Fruit fly (Drosophila melanogaster): ENCODE data around the gene CG14445.

The CG14445 gene

dm6 chrX:6224225-6225190 is 12.6 kb upstream of the CG14445 start, which contains the start of gene sqh (continued):
- TF ChIP-seq CG30020 (tag; optimal IDR thresholded peaks at IDR 0.05) = peak; percentile 51
- peak; percentile 88 for TF ChIP-seq Dek (tag; optimal IDR thresholded peaks at IDR 0.05)
- TF ChIP-seq CHES-1-like (GFP tag; optimal IDR thresholded peaks at IDR 0.05) = no peak
- peak; percentile 55 for TF ChIP-seq CG33213 (GFP tag; optimal IDR thresholded peaks at IDR 0.05)
- peak; percentile 95 for TF ChIP-seq Rfx (GFP tag; IDR thresholded peaks at IDR 0.05)
- peak; percentile 78 for TF ChIP-seq Fer2 (tag; optimal IDR thresholded peaks at IDR 0.05)
- TF ChIP-seq odd (GFP tag; optimal IDR thresholded peaks at IDR 0.05) = peak; percentile 92
- peak; percentile 79 for TF ChIP-seq Nf-YA (GFP tag; IDR thresholded peaks at IDR 0.05)
- no peak for TF ChIP-seq inv (GFP tag; IDR thresholded peaks at IDR 0.05; ENCODE audit: partially characterized antibody)
- peak; percentile 36 for TF ChIP-seq Spps (tag; optimal IDR thresholded peaks at IDR 0.05)
- TF ChIP-seq CG18599 (GFP tag; optimal IDR thresholded peaks at IDR 0.05) = peak; percentile 90
- peak; percentile 89 for TF ChIP-seq CG32767 (GFP tag; IDR thresholded peaks at IDR 0.05)
- peak; percentile 43 for TF ChIP-seq Antp (GFP tag; optimal IDR thresholded peaks at IDR 0.05)
- TF ChIP-seq bowl (GFP tag; IDR thresholded peaks at IDR 0.05) = peak; percentile 69; the same call in 1 of the 2 replicates
- peak; percentile 91 for TF ChIP-seq Hmr (GFP tag; optimal IDR thresholded peaks at IDR 0.05)
- no peak for TF ChIP-seq cad (GFP tag; optimal IDR thresholded peaks at IDR 0.05)
- TF ChIP-seq Oli (tag; optimal IDR thresholded peaks at IDR 0.05) = peak; percentile 90
- peak; percentile 28 for TF ChIP-seq Sry-β (GFP tag; optimal IDR thresholded peaks at IDR 0.05)
- TF ChIP-seq trem (tag; optimal IDR thresholded peaks at IDR 0.05) = peak; percentile 55
- peak; percentile 84 for TF ChIP-seq CG4730 (GFP tag; IDR thresholded peaks at IDR 0.05)
- TF ChIP-seq CG9609 (GFP tag; optimal IDR thresholded peaks at IDR 0.05) = no peak
- TF ChIP-seq CG4820 (GFP tag; optimal IDR thresholded peaks at IDR 0.05) = peak; percentile 67
- TF ChIP-seq pho (GFP tag; optimal IDR thresholded peaks at IDR 0.05) = peak; percentile 56
- peak; percentile 74 for TF ChIP-seq CG11247 (GFP tag; IDR thresholded peaks at IDR 0.05)
- no peak for TF ChIP-seq zen2 (GFP tag; IDR thresholded peaks at IDR 0.05; ENCODE audit: partially characterized antibody)
- TF ChIP-seq klu (GFP tag; IDR thresholded peaks at IDR 0.05) = peak; percentile 82
- TF ChIP-seq Atf3 (GFP tag; optimal IDR thresholded peaks at IDR 0.05) = peak; percentile 44
- peak; percentile 39 for TF ChIP-seq CG6654 (GFP tag; optimal IDR thresholded peaks at IDR 0.05)
- peak; percentile 81 for TF ChIP-seq chm (GFP tag; IDR thresholded peaks at IDR 0.05)
- TF ChIP-seq stwl (tag; optimal IDR thresholded peaks at IDR 0.05) = no peak
- peak; percentile 26 for TF ChIP-seq CG4617 (GFP tag; optimal IDR thresholded peaks at IDR 0.05; ENCODE audit: borderline replicate concordance)
- TF ChIP-seq CG12659 (GFP tag; optimal IDR thresholded peaks at IDR 0.05) = peak; percentile 93
- TF ChIP-seq CG12104 (GFP tag; optimal IDR thresholded peaks at IDR 0.05) = peak; percentile 78
- no peak for TF ChIP-seq CG4282 (GFP tag; optimal IDR thresholded peaks at IDR 0.05)
- TF ChIP-seq CG18619 (GFP tag; optimal IDR thresholded peaks at IDR 0.05) = peak; percentile 93
- peak; percentile 90 for TF ChIP-seq CG9817 (tag; optimal IDR thresholded peaks at IDR 0.05)
- no peak for TF ChIP-seq hth (optimal IDR thresholded peaks at IDR 0.05)
- peak; percentile 82; the same call in 2 of the 3 replicates for TF ChIP-seq CG11560 (tag; IDR thresholded peaks at IDR 0.05)
- peak; percentile 81 for TF ChIP-seq CG12219 (GFP tag; optimal IDR thresholded peaks at IDR 0.05)
- TF ChIP-seq CG14441 (GFP tag; IDR thresholded peaks at IDR 0.05) = peak; percentile 92
- TF ChIP-seq CG9932 (GFP tag; IDR thresholded peaks at IDR 0.05) = peak; percentile 89
- TF ChIP-seq gro (GFP tag; optimal IDR thresholded peaks at IDR 0.05) = no peak
- no peak for TF ChIP-seq Sin3A (optimal IDR thresholded peaks at IDR 0.05)
- TF ChIP-seq cato (GFP tag; optimal IDR thresholded peaks at IDR 0.05; ENCODE audit: borderline replicate concordance) = peak; percentile 62
- peak; percentile 94 for TF ChIP-seq CG15479 (GFP tag; optimal IDR thresholded peaks at IDR 0.05)
- TF ChIP-seq ara (GFP tag; IDR thresholded peaks at IDR 0.05) = peak; percentile 86
- TF ChIP-seq CG4328 (GFP tag; optimal IDR thresholded peaks at IDR 0.05) = peak; percentile 87
- TF ChIP-seq GATAe (GFP tag; conservative IDR thresholded peaks at IDR 0.05) = peak; percentile 83
- peak; percentile 93 for TF ChIP-seq CG3847 (GFP tag; IDR thresholded peaks at IDR 0.05)

Data from whole organism, embryonic.